Worm (Caenorhabditis elegans): Measurements from ENCODE around the gene brc-2.
A peak's percentile ranks its signal among the peaks of the same experiment; 100 is the strongest.

The brc-2 gene

DNA sequence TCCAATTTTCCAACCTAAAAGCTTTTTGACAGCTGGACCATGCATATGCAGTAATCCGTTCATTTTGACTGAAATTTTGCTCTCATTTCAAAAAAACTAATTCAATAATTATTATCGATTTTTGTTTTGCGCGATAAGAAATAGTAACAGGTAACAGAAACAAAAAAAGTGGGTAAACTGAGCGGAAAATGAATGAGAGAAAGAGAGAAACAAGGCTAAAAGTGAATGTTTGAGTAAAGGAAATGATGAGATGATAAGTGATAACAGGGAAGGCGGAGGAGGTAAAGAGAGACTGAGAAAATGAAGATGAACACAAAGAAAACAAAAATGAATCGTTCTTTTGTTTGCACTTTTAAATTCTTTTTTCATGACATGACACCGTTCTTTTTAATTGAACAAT lies 39.0 kb downstream of the brc-2 start, which contains the start of gene sma-3 (continued):
- TF ChIP-seq egl-27 (tag; optimal IDR thresholded peaks at IDR 0.05): no peak
- no peak for TF ChIP-seq R02D3.7 (tag; optimal IDR thresholded peaks at IDR 0.05)
- no peak for TF ChIP-seq nhr-237 (tag; optimal IDR thresholded peaks at IDR 0.05)
- no peak for TF ChIP-seq unc-62 (GFP tag; optimal IDR thresholded peaks at IDR 0.05)

ce11 chrIII:6859482-6859881 lies 43.4 kb downstream of the brc-2 start, which contains the start of gene clec-158:
Gene clec-158 (minus strand): TSS chrIII:6859582.
- TF ChIP-seq eor-1 (tag; optimal IDR thresholded peaks at IDR 0.05): no peak
- TF ChIP-seq ZK546.5 (tag; optimal IDR thresholded peaks at IDR 0.05): no peak
- no peak for TF ChIP-seq R02D3.7 (tag; optimal IDR thresholded peaks at IDR 0.05)
- TF ChIP-seq lsy-12 (tag; optimal IDR thresholded peaks at IDR 0.05): no peak
- no peak for TF ChIP-seq fkh-2 (tag; optimal IDR thresholded peaks at IDR 0.05)
- no peak for TF ChIP-seq nhr-67 (tag; optimal IDR thresholded peaks at IDR 0.05)
- no peak for TF ChIP-seq ama-1 (optimal IDR thresholded peaks at IDR 0.05)
- no peak for TF ChIP-seq jun-1 (tag; optimal IDR thresholded peaks at IDR 0.05)
- TF ChIP-seq fos-1 (tag; optimal IDR thresholded peaks at IDR 0.05): no peak
- TF ChIP-seq ceh-16 (tag; optimal IDR thresholded peaks at IDR 0.05): no peak
- no peak for TF ChIP-seq nhr-28 (tag; optimal IDR thresholded peaks at IDR 0.05)
- TF ChIP-seq ztf-11 (tag; optimal IDR thresholded peaks at IDR 0.05): no peak

ce11 chrIII:6857390-6857848 lies 45.5 kb downstream of the brc-2 start:
- TF ChIP-seq R02D3.7 (tag; optimal IDR thresholded peaks at IDR 0.05) (no peak), ama-1 (optimal IDR thresholded peaks at IDR 0.05) (no peak), skn-1 (tag; optimal IDR thresholded peaks at IDR 0.05) (peak; percentile 31), egl-5 (tag; optimal IDR thresholded peaks at IDR 0.05) (no peak), elt-3 (tag; optimal IDR thresholded peaks at IDR 0.05) (no peak), ceh-16 (tag; optimal IDR thresholded peaks at IDR 0.05) (no peak), nfya-1 (tag; optimal IDR thresholded peaks at IDR 0.05; ENCODE audit: insufficient read depth) (peak; percentile 33), nhr-25 (tag; optimal IDR thresholded peaks at IDR 0.05) (peak; percentile 3), ceh-28 (tag; optimal IDR thresholded peaks at IDR 0.05) (peak; percentile 36), nhr-23 (tag; optimal IDR thresholded peaks at IDR 0.05) (peak; percentile 63), ztf-4 (tag; optimal IDR thresholded peaks at IDR 0.05) (no peak), zag-1 (tag; optimal IDR thresholded peaks at IDR 0.05) (no peak), nhr-12 (tag; optimal IDR thresholded peaks at IDR 0.05) (no peak), jun-1 (tag; optimal IDR thresholded peaks at IDR 0.05) (peak; percentile 81), mdl-1 (tag; optimal IDR thresholded peaks at IDR 0.05) (peak; percentile 14), nhr-43 (tag; optimal IDR thresholded peaks at IDR 0.05; ENCODE audit: poor library complexity, severe bottlenecking) (no peak), elt-2 (tag; optimal IDR thresholded peaks at IDR 0.05) (peak; percentile 77), pqm-1 (tag; optimal IDR thresholded peaks at IDR 0.05) (peak; percentile 79), egl-27 (tag; optimal IDR thresholded peaks at IDR 0.05) (no peak), lsy-12 (tag; optimal IDR thresholded peaks at IDR 0.05) (no peak), lin-15B (tag; optimal IDR thresholded peaks at IDR 0.05) (peak; percentile 29), nhr-237 (tag; optimal IDR thresholded peaks at IDR 0.05) (no peak), pha-4 (tag; optimal IDR thresholded peaks at IDR 0.05) (peak; percentile 79), nhr-67 (tag; optimal IDR thresholded peaks at IDR 0.05) (no peak)

DNA sequence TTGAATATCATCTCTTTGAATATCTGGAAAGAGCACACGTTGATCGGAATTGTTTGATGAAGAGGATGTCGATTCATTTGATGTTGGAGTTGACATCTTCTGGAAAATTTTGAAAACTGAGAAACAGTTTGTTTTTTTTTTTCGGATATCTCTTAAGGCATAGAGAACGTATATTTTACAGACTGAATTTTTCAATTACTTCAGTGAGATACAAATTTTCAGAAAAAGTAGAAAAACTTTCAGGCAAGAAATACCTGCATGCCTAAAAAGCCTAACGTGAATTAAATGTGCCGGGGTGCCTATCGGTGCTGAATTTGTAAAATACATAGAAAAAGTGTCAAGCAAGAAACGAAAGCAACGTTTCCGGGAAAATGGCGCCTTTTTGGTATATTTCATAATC lies 46.2 kb downstream of the brc-2 start, which contains the start of gene zak-1:
zak-1 (minus strand) TSS at position 101 of the 400 bp plus-strand sequence.
- no peak for TF ChIP-seq mml-1 (tag; optimal IDR thresholded peaks at IDR 0.05)
- TF ChIP-seq ZK546.5 (tag; optimal IDR thresholded peaks at IDR 0.05): no peak
- TF ChIP-seq lin-15B (tag; optimal IDR thresholded peaks at IDR 0.05): no peak
- TF ChIP-seq elt-3 (tag; optimal IDR thresholded peaks at IDR 0.05): no peak
- TF ChIP-seq ceh-28 (tag; optimal IDR thresholded peaks at IDR 0.05): no peak
- TF ChIP-seq ceh-16 (tag; optimal IDR thresholded peaks at IDR 0.05): no peak

All from whole organism, L3 larva.